Worm (Caenorhabditis elegans) whole organism, L3 larva: ENCODE measurements around the gene C56A3.8.

Experiments used
- R02D3.7 ChIP-seq: fragments of 150-350 bp; optimal IDR thresholded peaks from 2 replicates; lab custom pipeline; 2014; ENCODE audit warnings: missing biosample characterization, missing genetic modification characterization
- ZK546.5 ChIP-seq: sonication (generic microtip); optimal IDR thresholded peaks from 2 replicates; lab custom pipeline; 2017; ENCODE audit warnings: missing biosample characterization, missing genetic modification characterization
- aly-2 ChIP-seq: fragments of 150-350 bp; optimal IDR thresholded peaks from 2 replicates; lab custom pipeline; 2014; ENCODE audit warnings: missing biosample characterization, missing genetic modification characterization
- ama-1 ChIP-seq: fragments of 150-350 bp; optimal IDR thresholded peaks from 2 replicates; lab custom pipeline; 2018
- ceh-16 ChIP-seq: sonication (generic microtip); optimal IDR thresholded peaks from 2 replicates; lab custom pipeline; 2017; ENCODE audit warnings: missing biosample characterization, missing genetic modification characterization
- ceh-28 ChIP-seq: fragments of 150-350 bp; optimal IDR thresholded peaks from 2 replicates; lab custom pipeline; 2014; ENCODE audit warnings: missing biosample characterization, missing genetic modification reagents, missing genetic modification characterization
- ceh-82 ChIP-seq: fragments of 150-350 bp; optimal IDR thresholded peaks from 2 replicates; lab custom pipeline; 2014; ENCODE audit warnings: missing biosample characterization, missing genetic modification characterization
- ceh-9 ChIP-seq: sonication (generic microtip); optimal IDR thresholded peaks from 2 replicates; lab custom pipeline; 2018; ENCODE audit warnings: missing biosample characterization, missing genetic modification characterization
- daf-12 ChIP-seq: fragments of 150-350 bp; optimal IDR thresholded peaks from 2 replicates; lab custom pipeline; 2014; ENCODE audit warnings: missing biosample characterization, missing genetic modification reagents, missing genetic modification characterization
- egl-27 ChIP-seq: sonication (generic microtip); optimal IDR thresholded peaks from 4 replicates; lab custom pipeline; 2017; ENCODE audit warnings: missing biosample characterization, missing genetic modification reagents, missing genetic modification characterization
- egl-5 ChIP-seq: fragments of 150-350 bp; optimal IDR thresholded peaks from 2 replicates; lab custom pipeline; 2017; ENCODE audit warnings: missing biosample characterization, missing genetic modification reagents, missing genetic modification characterization, inconsistent platforms
- elt-1 ChIP-seq: fragments of 150-350 bp; optimal IDR thresholded peaks from 2 replicates; lab custom pipeline; 2014; ENCODE audit warnings: missing biosample characterization, missing genetic modification characterization
- elt-2 ChIP-seq: sonication (generic microtip); optimal IDR thresholded peaks from 2 replicates; lab custom pipeline; 2016; ENCODE audit warnings: missing genetic modification reagents, mild to moderate bottlenecking, missing genetic modification characterization, missing compliant biosample characterization
- elt-3 ChIP-seq, 3 experiments: fragments of 150-350 bp in 1 of 3; sonication (generic microtip) in 2 of 3; optimal IDR thresholded peaks; 2 replicates in 2 of 3; 4 replicates in 1 of 3; lab custom pipeline; 2014 to 2017; ENCODE audit warnings: missing biosample characterization in 3 of 3, missing genetic modification characterization in 3 of 3
- eor-1 ChIP-seq, 2 experiments: fragments of 150-350 bp; optimal IDR thresholded peaks; 2 replicates each; lab custom pipeline; 2014 to 2018; ENCODE audit warnings: missing biosample characterization in 2 of 2, missing genetic modification characterization in 2 of 2
- fkh-10 ChIP-seq: sonication (generic microtip); optimal IDR thresholded peaks from 2 replicates; lab custom pipeline; 2017; ENCODE audit warnings: missing biosample characterization, missing genetic modification reagents, missing genetic modification characterization
- fkh-2 ChIP-seq: fragments of 150-350 bp; optimal IDR thresholded peaks from 2 replicates; lab custom pipeline; 2014; ENCODE audit warnings: missing biosample characterization, missing genetic modification reagents, missing genetic modification characterization
- fos-1 ChIP-seq: fragments of 150-350 bp; optimal IDR thresholded peaks from 2 replicates; lab custom pipeline; 2014; ENCODE audit warnings: missing biosample characterization, missing genetic modification characterization
- hmg-11 ChIP-seq: sonication (generic microtip); optimal IDR thresholded peaks from 2 replicates; lab custom pipeline; 2016; ENCODE audit warnings: missing genetic modification characterization, missing compliant biosample characterization
- jun-1 ChIP-seq: fragments of 150-350 bp; optimal IDR thresholded peaks from 2 replicates; lab custom pipeline; 2014; ENCODE audit warnings: missing biosample characterization, missing genetic modification reagents, missing genetic modification characterization
- lin-15B ChIP-seq: fragments of 150-350 bp; optimal IDR thresholded peaks from 2 replicates; lab custom pipeline; 2014; ENCODE audit warnings: missing biosample characterization, missing genetic modification characterization
- lin-39 ChIP-seq: fragments of 150-350 bp; optimal IDR thresholded peaks from 2 replicates; lab custom pipeline; 2018; ENCODE audit warnings: missing biosample characterization, missing genetic modification reagents, missing genetic modification characterization
- lsy-12 ChIP-seq: sonication (generic microtip); optimal IDR thresholded peaks from 2 replicates; lab custom pipeline; 2016; ENCODE audit warnings: mild to moderate bottlenecking, missing genetic modification characterization, missing compliant biosample characterization
- mdl-1 ChIP-seq: fragments of 150-350 bp; optimal IDR thresholded peaks from 2 replicates; lab custom pipeline; 2014; ENCODE audit warnings: missing biosample characterization, missing genetic modification characterization
- mml-1 ChIP-seq: fragments of 150-350 bp; sonication (generic microtip); optimal IDR thresholded peaks from 3 replicates; lab custom pipeline; 2014; ENCODE audit warnings: missing biosample characterization, missing genetic modification characterization
- nfya-1 ChIP-seq: sonication (generic microtip); optimal IDR thresholded peaks from 2 replicates; lab custom pipeline; 2017; ENCODE audit warnings: missing genetic modification characterization, mild to moderate bottlenecking, missing compliant biosample characterization, antibody characterized with exemption, moderate library complexity; ENCODE audit not compliant: insufficient read depth
- nhr-11 ChIP-seq: fragments of 150-350 bp; optimal IDR thresholded peaks from 2 replicates; lab custom pipeline; 2014; ENCODE audit warnings: missing biosample characterization, missing genetic modification characterization
- nhr-12 ChIP-seq: fragments of 150-350 bp; optimal IDR thresholded peaks from 2 replicates; lab custom pipeline; 2014; ENCODE audit warnings: missing biosample characterization, missing genetic modification characterization
- nhr-23 ChIP-seq: fragments of 150-350 bp; optimal IDR thresholded peaks from 2 replicates; lab custom pipeline; 2014; ENCODE audit warnings: missing biosample characterization, missing genetic modification reagents, missing genetic modification characterization
- nhr-237 ChIP-seq: fragments of 150-350 bp; optimal IDR thresholded peaks from 2 replicates; lab custom pipeline; 2014; ENCODE audit warnings: missing biosample characterization, missing genetic modification characterization
- nhr-25 ChIP-seq: sonication (generic microtip); optimal IDR thresholded peaks from 2 replicates; lab custom pipeline; 2017; ENCODE audit warnings: missing biosample characterization, missing genetic modification characterization
- nhr-28 ChIP-seq: fragments of 150-350 bp; optimal IDR thresholded peaks from 2 replicates; lab custom pipeline; 2014; ENCODE audit warnings: missing biosample characterization, missing genetic modification characterization
- nhr-43 ChIP-seq: sonication (generic microtip); optimal IDR thresholded peaks from 2 replicates; lab custom pipeline; 2016; ENCODE audit warnings: mild to moderate bottlenecking, missing genetic modification characterization, missing compliant biosample characterization; ENCODE audit not compliant: poor library complexity, severe bottlenecking
- nhr-67 ChIP-seq: fragments of 150-350 bp; optimal IDR thresholded peaks from 2 replicates; lab custom pipeline; 2014; ENCODE audit warnings: missing biosample characterization, missing genetic modification characterization
- nhr-76 ChIP-seq: fragments of 150-350 bp; sonication (generic microtip); optimal IDR thresholded peaks from 5 replicates; lab custom pipeline; 2014; ENCODE audit warnings: missing biosample characterization, missing genetic modification characterization
- nhr-77 ChIP-seq: fragments of 150-350 bp; optimal IDR thresholded peaks from 2 replicates; lab custom pipeline; 2014; ENCODE audit warnings: missing biosample characterization, missing genetic modification characterization
- pha-4 ChIP-seq: fragments of 150-350 bp; optimal IDR thresholded peaks from 2 replicates; lab custom pipeline; 2014; ENCODE audit warnings: missing biosample characterization, missing genetic modification reagents, missing genetic modification characterization
- pqm-1 ChIP-seq: fragments of 150-350 bp; optimal IDR thresholded peaks from 2 replicates; lab custom pipeline; 2017; ENCODE audit warnings: missing biosample characterization, missing genetic modification characterization, inconsistent platforms
- sea-2 ChIP-seq: fragments of 150-350 bp; sonication (generic microtip); optimal IDR thresholded peaks from 4 replicates; lab custom pipeline; 2014; ENCODE audit warnings: missing biosample characterization, missing genetic modification reagents, missing genetic modification characterization
- skn-1 ChIP-seq: fragments of 150-350 bp; optimal IDR thresholded peaks from 2 replicates; lab custom pipeline; 2014; ENCODE audit warnings: missing biosample characterization, missing genetic modification characterization
- snpc-4 ChIP-seq: fragments of 150-350 bp; optimal IDR thresholded peaks from 2 replicates; lab custom pipeline; 2014; ENCODE audit warnings: missing biosample characterization, missing genetic modification characterization
- tbx-2 ChIP-seq: sonication (generic microtip); optimal IDR thresholded peaks from 2 replicates; lab custom pipeline; 2016; ENCODE audit warnings: mild to moderate bottlenecking, missing genetic modification characterization, missing compliant biosample characterization
- unc-39 ChIP-seq: sonication (generic microtip); optimal IDR thresholded peaks from 4 replicates; lab custom pipeline; 2017; ENCODE audit warnings: missing biosample characterization, missing genetic modification characterization
- unc-62 ChIP-seq: fragments of 150-350 bp; sonication (generic microtip); optimal IDR thresholded peaks from 4 replicates; lab custom pipeline; 2014; ENCODE audit warnings: missing biosample characterization, missing genetic modification reagents, missing genetic modification characterization
- zag-1 ChIP-seq: fragments of 150-350 bp; optimal IDR thresholded peaks from 2 replicates; lab custom pipeline; 2014; ENCODE audit warnings: missing biosample characterization, missing genetic modification characterization
- ztf-11 ChIP-seq: fragments of 150-350 bp; optimal IDR thresholded peaks from 2 replicates; lab custom pipeline; 2014; ENCODE audit warnings: missing biosample characterization, missing genetic modification characterization
- ztf-4 ChIP-seq: fragments of 150-350 bp; optimal IDR thresholded peaks from 2 replicates; lab custom pipeline; 2014; ENCODE audit warnings: missing biosample characterization, missing genetic modification characterization

Gene C56A3.8

ce11 chrV:13563841-13564240, 3.8 kb downstream of the C56A3.8 start, which contains the start of gene grl-17:
Gene grl-17, minus strand, starts transcription at chrV:13563941.
- TF ChIP-seq nfya-1 (tag; lab: Kevin White, UChicago) (no peak), nhr-23 (tag; lab: Kevin White, UChicago) (no peak), daf-12 (tag; lab: Kevin White, UChicago) (no peak), ceh-28 (tag; lab: Kevin White, UChicago) (no peak)
- TF ChIP-seq, all 47 proteins: peak for 0

- TF ChIP-seq ceh-9 (tag; lab: Kevin White, UChicago), result no peak
- TF ChIP-seq pqm-1, result peak; percentile 92
- TF ChIP-seq nhr-67, result no peak
- TF ChIP-seq lin-39, result peak; percentile 90
- no peak for TF ChIP-seq nhr-237 (tag; lab: Kevin White, UChicago)
- TF ChIP-seq egl-5, result peak; percentile 57
- no peak for TF ChIP-seq ZK546.5 (tag; lab: Kevin White, UChicago)
- TF ChIP-seq nhr-11 (tag; lab: Kevin White, UChicago), result peak; percentile 30
- no peak for TF ChIP-seq eor-1 (tag; optimal IDR thresholded peaks at IDR 0.05; lab: Kevin White, UChicago)
- TF ChIP-seq unc-62 (GFP tag; lab: Kevin White, UChicago), result peak; percentile 38
- TF ChIP-seq egl-27 (tag; lab: Kevin White, UChicago), result peak; percentile 28
- no peak for TF ChIP-seq fkh-2 (tag; lab: Kevin White, UChicago)
- TF ChIP-seq snpc-4 (tag; lab: Kevin White, UChicago), result peak; percentile 88
- TF ChIP-seq skn-1, result peak; percentile 11
- TF ChIP-seq nhr-23 (tag; lab: Kevin White, UChicago), result peak; percentile 93
- peak; percentile 56 for TF ChIP-seq R02D3.7 (tag; lab: Kevin White, UChicago)
- TF ChIP-seq elt-1 (tag; lab: Kevin White, UChicago), result no peak
- TF ChIP-seq nhr-25 (tag; lab: Kevin White, UChicago), result peak; percentile 95
- peak; percentile 70 for TF ChIP-seq ama-1 (lab: Kevin White, UChicago)
- TF ChIP-seq ceh-16, result no peak
- no peak for TF ChIP-seq ceh-82 (tag; lab: Kevin White, UChicago)
- TF ChIP-seq ceh-28 (tag; lab: Kevin White, UChicago), result peak; percentile 75
- peak; percentile 92 for TF ChIP-seq nhr-43 (tag; lab: Kevin White, UChicago)
- TF ChIP-seq mml-1 (tag; lab: Kevin White, UChicago), result no peak
- peak; percentile 79 for TF ChIP-seq lsy-12 (tag; lab: Kevin White, UChicago)
- TF ChIP-seq unc-39, result no peak
- no peak for TF ChIP-seq aly-2
- TF ChIP-seq fos-1, result no peak
- TF ChIP-seq sea-2 (GFP tag; lab: Kevin White, UChicago), result no peak
- peak; percentile 94 for TF ChIP-seq lin-15B (tag; lab: Kevin White, UChicago)
- no peak for TF ChIP-seq nhr-12
- TF ChIP-seq pha-4, result peak; percentile 93
- peak; percentile 0 for TF ChIP-seq ztf-4 (tag; lab: Kevin White, UChicago)
- TF ChIP-seq elt-3 (tag; optimal IDR thresholded peaks at IDR 0.05; lab: Kevin White, UChicago), result peak in 1 of 3 experiments; percentile 70
- peak; percentile 39 for TF ChIP-seq mdl-1 (tag; lab: Kevin White, UChicago)
- TF ChIP-seq jun-1 (tag; lab: Kevin White, UChicago), result peak; percentile 68
- peak; percentile 41 for TF ChIP-seq tbx-2 (tag; lab: Kevin White, UChicago)
- TF ChIP-seq nhr-77, result no peak
- no peak for TF ChIP-seq fkh-10 (GFP tag; lab: Kevin White, UChicago)
- peak; percentile 90 for TF ChIP-seq nhr-76 (tag; lab: Kevin White, UChicago)
- no peak for TF ChIP-seq zag-1 (tag; lab: Kevin White, UChicago)
- peak; percentile 94 for TF ChIP-seq elt-2
- TF ChIP-seq ztf-11, result no peak
- TF ChIP-seq daf-12 (tag; lab: Kevin White, UChicago), result no peak
- peak; percentile 92 for TF ChIP-seq nfya-1 (tag; lab: Kevin White, UChicago)
- peak; percentile 76 for TF ChIP-seq hmg-11
- TF ChIP-seq nhr-28, result no peak
Measured at ce11 chrV:13565197-13565596, 5.1 kb downstream of the C56A3.8 start.
